Worm (Caenorhabditis elegans): ENCODE data around the gene ugt-55.

DNA sequence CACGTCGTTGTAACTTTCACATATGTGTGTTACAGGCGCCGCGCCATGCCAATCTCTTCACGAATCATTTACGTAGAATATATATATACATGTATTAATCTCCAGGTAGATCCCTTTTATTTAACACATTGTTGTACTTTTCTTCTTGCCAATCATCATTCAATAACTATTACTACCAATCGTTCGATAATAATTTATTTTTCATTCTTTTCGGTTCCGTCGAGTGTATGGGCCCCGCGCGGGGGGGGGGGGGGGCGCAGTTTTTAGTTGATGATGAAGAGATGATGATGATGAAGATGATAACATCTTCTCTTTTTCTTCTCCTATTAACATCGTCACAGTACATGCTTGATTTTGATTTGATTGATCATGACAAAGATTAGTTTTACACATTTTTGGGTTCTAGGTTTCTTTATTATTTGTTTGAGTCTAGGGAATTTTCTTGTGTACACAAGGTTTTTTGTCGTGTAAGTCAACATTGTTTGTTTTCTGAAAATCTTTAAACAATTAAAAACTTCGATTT, 42.8 kb downstream of the ugt-55 start:
- TF ChIP-seq him-1 (tag; optimal IDR thresholded peaks at IDR 0.05) = no peak
- no peak for TF ChIP-seq W03F9.2 (tag; optimal IDR thresholded peaks at IDR 0.05)
